Worm (Caenorhabditis elegans): ENCODE results near the gene try-8.
A peak's percentile ranks its signal among the peaks of the same experiment; 100 is the strongest.

Gene try-8

DNA sequence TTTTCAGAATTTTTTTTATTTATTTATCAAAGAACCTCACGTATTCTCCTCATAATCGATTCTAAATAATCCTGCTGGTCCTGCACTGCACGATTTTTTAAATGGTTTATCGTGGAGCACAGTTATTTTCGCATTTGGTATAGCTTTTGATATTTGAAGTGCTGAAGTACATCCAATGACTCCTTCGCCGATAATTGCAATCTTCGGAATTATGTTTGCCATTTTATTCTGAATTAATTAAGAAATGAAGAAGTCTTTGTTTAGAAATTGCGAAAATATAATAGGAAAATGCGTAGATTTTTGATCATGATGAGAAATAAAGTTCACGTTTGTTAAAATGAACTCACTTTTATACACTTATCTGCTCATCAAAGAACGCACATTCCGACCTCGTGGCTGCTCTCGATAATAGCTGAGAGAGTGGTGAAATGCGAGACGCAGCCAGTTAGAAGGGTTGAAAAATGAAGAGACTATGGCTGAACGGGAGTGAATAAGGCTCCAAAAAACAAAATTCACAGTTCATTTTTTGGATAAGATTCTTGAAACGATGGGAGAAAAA, 19.3 kb downstream of the try-8 start:
- TF ChIP-seq K02D7.2 (tag; optimal IDR thresholded peaks at IDR 0.05) (no peak), unc-55 (GFP tag; optimal IDR thresholded peaks at IDR 0.05) (peak; percentile 19)

DNA sequence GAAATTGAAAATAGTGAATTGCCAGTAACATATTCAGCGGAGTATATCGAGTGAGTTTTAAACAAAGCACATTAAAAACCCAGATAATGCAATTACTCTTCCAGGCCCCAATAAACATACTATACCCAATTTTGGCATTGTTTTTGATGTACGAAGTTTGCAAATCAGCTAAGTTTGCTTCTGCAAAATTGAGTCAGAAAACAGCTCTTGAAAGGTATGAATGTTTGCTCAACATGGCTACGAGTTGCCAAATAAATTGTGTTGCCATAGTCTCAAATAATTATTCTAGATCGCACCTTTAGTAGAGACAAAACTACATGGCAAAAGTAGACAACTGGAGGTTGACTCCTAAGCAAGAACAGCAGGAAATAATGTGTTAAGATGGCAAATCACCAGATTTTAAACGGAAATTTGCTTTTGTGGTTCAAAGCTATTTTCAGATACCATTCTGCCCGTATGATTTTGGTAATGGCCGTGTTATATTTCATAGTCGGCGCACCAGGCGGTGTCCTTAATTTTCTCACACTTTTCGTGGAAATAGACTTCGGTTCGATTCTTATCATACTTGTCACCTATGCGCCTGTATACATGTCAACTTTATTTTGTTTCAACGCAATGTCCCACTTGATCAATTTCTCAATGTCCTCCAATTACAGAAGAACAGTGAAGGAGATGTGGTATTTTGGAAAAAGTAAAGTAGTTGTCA, 21.5 kb downstream of the try-8 start:
- TF ChIP-seq madf-2 (tag; optimal IDR thresholded peaks at IDR 0.05) (no peak), odd-2 (tag; optimal IDR thresholded peaks at IDR 0.05) (no peak), tbx-7 (tag; optimal IDR thresholded peaks at IDR 0.05) (no peak), ztf-16 (tag; optimal IDR thresholded peaks at IDR 0.05) (no peak)

DNA sequence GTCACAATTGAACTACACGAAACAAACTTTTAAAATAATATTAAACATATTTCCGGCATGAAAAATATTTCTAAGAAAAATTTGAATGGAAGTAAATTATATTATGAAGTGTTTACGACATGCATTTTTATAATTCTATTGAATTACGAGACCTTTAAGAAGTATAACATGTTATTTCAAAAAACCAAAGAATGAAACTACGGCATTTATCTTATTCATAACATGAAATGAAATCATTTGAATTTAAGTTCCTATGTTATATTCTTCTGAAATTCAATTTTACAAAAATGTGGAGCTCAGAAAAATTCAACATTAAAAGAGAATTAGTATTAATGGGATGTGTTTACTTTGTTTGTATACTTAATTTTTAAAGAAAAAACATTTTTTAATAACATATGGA, 23.1 kb downstream of the try-8 start, which contains the start of gene srw-71:
TSS of gene srw-71 (minus strand) at position 101 of the 400 bp plus-strand sequence.
- TF ChIP-seq nhr-232 (tag; optimal IDR thresholded peaks at IDR 0.05), result no peak
- no peak for TF ChIP-seq ets-4 (tag; optimal IDR thresholded peaks at IDR 0.05)
- TF ChIP-seq che-1 (tag; optimal IDR thresholded peaks at IDR 0.05), result no peak
- no peak for TF ChIP-seq madf-2 (tag; optimal IDR thresholded peaks at IDR 0.05)
- TF ChIP-seq hlh-13 (GFP tag; optimal IDR thresholded peaks at IDR 0.05), result no peak
- no peak for TF ChIP-seq F13H6.1 (tag; optimal IDR thresholded peaks at IDR 0.05)
- no peak for TF ChIP-seq pax-1 (tag; optimal IDR thresholded peaks at IDR 0.05)
- no peak for TF ChIP-seq ceh-14 (tag; optimal IDR thresholded peaks at IDR 0.05)
- TF ChIP-seq mec-3 (tag; optimal IDR thresholded peaks at IDR 0.05; ENCODE audit: borderline replicate concordance), result no peak
- no peak for TF ChIP-seq K09A11.1 (tag; optimal IDR thresholded peaks at IDR 0.05; ENCODE audit: insufficient read depth)
- TF ChIP-seq pag-3 (tag; optimal IDR thresholded peaks at IDR 0.05; ENCODE audit: borderline replicate concordance), result no peak
- no peak for TF ChIP-seq lim-6 (tag; optimal IDR thresholded peaks at IDR 0.05)
- TF ChIP-seq ceh-9 (tag; optimal IDR thresholded peaks at IDR 0.05), result no peak
- TF ChIP-seq fkh-6 (tag; optimal IDR thresholded peaks at IDR 0.05), result no peak
- no peak for TF ChIP-seq ceh-18 (tag; optimal IDR thresholded peaks at IDR 0.05)
- TF ChIP-seq lin-11 (tag; optimal IDR thresholded peaks at IDR 0.05), result no peak
- no peak for TF ChIP-seq unc-3 (GFP tag; conservative IDR thresholded peaks at IDR 0.05)
- TF ChIP-seq unc-3 (tag; optimal IDR thresholded peaks at IDR 0.05), result no peak

DNA sequence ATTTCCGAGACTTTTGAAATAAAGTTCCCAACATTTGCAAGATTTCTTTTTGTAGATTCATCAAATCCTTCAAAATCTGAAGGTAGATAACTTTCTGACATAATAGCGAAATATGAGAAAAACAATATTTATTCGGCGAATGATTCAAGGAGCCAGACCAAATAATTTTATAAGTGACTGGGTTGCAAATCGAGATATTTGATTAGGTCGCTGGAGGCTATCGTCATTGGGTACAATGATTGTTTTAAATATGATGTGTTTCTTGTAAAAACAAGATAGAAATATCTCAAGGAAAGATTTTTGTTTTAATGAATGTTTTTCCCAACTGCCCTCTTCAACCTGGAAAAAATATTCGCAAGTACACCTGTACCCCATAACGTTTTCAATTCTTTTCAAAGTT, 25.3 kb downstream of the try-8 start, which contains the start of gene srw-69:
TSS of gene srw-69 (minus strand) at position 101 of the 400 bp plus-strand sequence.
- TF ChIP-seq ceh-6 (GFP tag; optimal IDR thresholded peaks at IDR 0.05) (no peak), pros-1 (tag; optimal IDR thresholded peaks at IDR 0.05) (no peak), fax-1 (tag; optimal IDR thresholded peaks at IDR 0.05) (no peak), npax-4 (tag; optimal IDR thresholded peaks at IDR 0.05) (no peak), ceh-9 (tag; optimal IDR thresholded peaks at IDR 0.05) (no peak), ama-1 (optimal IDR thresholded peaks at IDR 0.05) (no peak), C38D4.7 (GFP tag; optimal IDR thresholded peaks at IDR 0.05) (no peak), unc-55 (GFP tag; optimal IDR thresholded peaks at IDR 0.05) (no peak), K02D7.2 (tag; optimal IDR thresholded peaks at IDR 0.05) (no peak), lin-11 (tag; optimal IDR thresholded peaks at IDR 0.05) (no peak)

DNA sequence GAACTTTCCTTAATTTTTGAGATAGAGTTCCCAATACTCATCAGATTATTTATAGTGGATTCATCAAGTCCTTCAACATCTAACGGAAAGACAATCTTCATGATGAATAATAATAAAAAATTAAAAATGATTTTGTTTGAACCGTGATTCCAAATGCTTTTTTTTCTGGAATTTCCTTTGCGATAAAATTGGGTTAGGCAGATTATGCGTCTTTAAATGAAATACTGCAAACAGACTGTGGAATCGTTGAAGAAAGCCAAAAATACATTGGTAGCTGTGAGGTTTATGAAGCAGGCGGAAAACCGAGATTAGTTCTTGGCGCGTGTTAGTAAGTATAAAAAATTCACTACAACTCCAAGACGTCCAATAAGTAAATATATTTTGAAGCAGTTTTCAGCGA, 27.5 kb downstream of the try-8 start, which contains the start of gene srw-68:
TSS of gene srw-68 (minus strand) at position 101 of the 400 bp plus-strand sequence.
- TF ChIP-seq nhr-232 (tag; optimal IDR thresholded peaks at IDR 0.05) (no peak), ceh-9 (tag; optimal IDR thresholded peaks at IDR 0.05) (no peak), ceh-14 (tag; optimal IDR thresholded peaks at IDR 0.05) (no peak), elt-2 (tag; optimal IDR thresholded peaks at IDR 0.05) (no peak), hlh-13 (GFP tag; optimal IDR thresholded peaks at IDR 0.05) (no peak), C38D4.7 (GFP tag; optimal IDR thresholded peaks at IDR 0.05) (no peak), ama-1 (optimal IDR thresholded peaks at IDR 0.05) (no peak), rnt-1 (tag; optimal IDR thresholded peaks at IDR 0.05) (no peak), lin-11 (tag; optimal IDR thresholded peaks at IDR 0.05) (no peak), ttx-3 (tag; optimal IDR thresholded peaks at IDR 0.05) (no peak), lim-6 (tag; optimal IDR thresholded peaks at IDR 0.05) (no peak), hlh-30 (tag; optimal IDR thresholded peaks at IDR 0.05; ENCODE audit: insufficient read depth) (no peak), zip-5 (tag; optimal IDR thresholded peaks at IDR 0.05) (no peak), pqm-1 (tag; optimal IDR thresholded peaks at IDR 0.05) (no peak), odd-2 (tag; optimal IDR thresholded peaks at IDR 0.05) (no peak), ceh-24 (tag; optimal IDR thresholded peaks at IDR 0.05) (no peak), ceh-19 (GFP tag; optimal IDR thresholded peaks at IDR 0.05) (no peak), pha-2 (tag; optimal IDR thresholded peaks at IDR 0.05) (no peak), hlh-15 (tag; optimal IDR thresholded peaks at IDR 0.05) (no peak), nhr-11 (tag; optimal IDR thresholded peaks at IDR 0.05) (no peak)
